Fruit fly (Drosophila melanogaster) whole organism, pupa: Measurements from ENCODE around the gene CG46456.
A peak's percentile ranks its signal among the peaks of the same experiment; 100 is the strongest.

Experiments
- CG12605 ChIP-seq: fragments of 200-800 bp; sonication (Bioruptor generic); IDR thresholded peaks from 2 replicates; pipeline ENCODE4 v1.3.6; 2022; ENCODE audit warnings: missing biosample characterization, missing genetic modification characterization
- CG14655 ChIP-seq: fragments of 200-800 bp; sonication (Bioruptor generic); optimal IDR thresholded peaks from 3 replicates; lab custom pipeline; 2017; ENCODE audit warnings: mild to moderate bottlenecking, missing biosample characterization, missing genetic modification reagents, missing genetic modification characterization
- CG17806 ChIP-seq: fragments of 200-800 bp; sonication (Bioruptor generic); optimal IDR thresholded peaks from 2 replicates; lab custom pipeline; 2018; ENCODE audit warnings: missing biosample characterization, mild to moderate bottlenecking, missing genetic modification characterization, moderate library complexity
- CG9948 ChIP-seq: fragments of 200-800 bp; sonication (Bioruptor generic); optimal IDR thresholded peaks from 2 replicates; lab custom pipeline; 2018; ENCODE audit warnings: missing biosample characterization, mild to moderate bottlenecking, missing genetic modification characterization, moderate library complexity
- Ets98B ChIP-seq: fragments of 200-800 bp; sonication (Bioruptor generic); IDR thresholded peaks from 2 replicates; pipeline ENCODE4 v1.3.6; 2022; ENCODE audit warnings: missing biosample characterization, missing genetic modification characterization
- Pif1B ChIP-seq: fragments of 200-800 bp; sonication (Bioruptor generic); optimal IDR thresholded peaks from 3 replicates; lab custom pipeline; 2016; ENCODE audit warnings: missing biosample characterization, missing genetic modification characterization
- gl ChIP-seq: fragments of 200-800 bp; sonication (Bioruptor generic); optimal IDR thresholded peaks from 2 replicates; lab custom pipeline; 2018; ENCODE audit warnings: missing biosample characterization, mild to moderate bottlenecking, missing genetic modification characterization
- rn ChIP-seq: fragments of 200-800 bp; sonication (Bioruptor generic); IDR thresholded peaks from 2 replicates; pipeline ENCODE4 v1.3.6; 2022; ENCODE audit warnings: missing biosample characterization, missing genetic modification characterization

DNA sequence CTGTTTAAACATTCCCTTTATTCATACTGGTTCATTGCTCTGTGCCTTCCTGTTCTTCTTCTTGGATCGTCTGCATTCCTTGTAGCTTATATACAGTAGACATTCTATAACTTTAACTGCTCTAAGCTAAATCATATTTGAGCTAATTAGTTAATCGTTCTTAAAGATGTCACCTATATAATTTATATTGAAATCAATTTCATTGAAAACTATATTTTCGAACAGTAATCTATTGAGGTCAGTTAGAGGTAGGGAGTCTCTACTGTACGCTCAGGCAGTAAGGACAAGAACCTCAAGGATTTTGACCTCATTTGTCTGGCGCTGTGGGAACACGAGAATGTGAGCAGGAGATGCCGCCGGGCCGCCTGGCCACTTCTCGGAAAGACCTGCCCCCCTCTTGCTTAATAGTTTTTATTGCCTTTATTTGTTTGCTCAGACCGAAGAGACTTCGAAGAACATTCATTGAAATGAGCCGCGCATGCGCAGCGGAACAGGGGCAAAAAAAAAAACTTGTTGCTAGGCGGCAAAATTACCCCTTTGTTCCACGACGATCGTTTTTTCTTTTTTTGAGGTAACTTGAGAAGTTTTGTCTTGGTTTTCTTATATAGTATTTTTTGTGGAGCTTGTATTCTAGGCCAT lies 2.3 kb downstream of the CG46456 start:
- TF ChIP-seq CG14655 (GFP tag; lab: Kevin White, UChicago) (peak; percentile 65), CG12605 (peak; percentile 53; the same call in 1 of the 2 replicates), CG9948 (tag; lab: Kevin White, UChicago) (peak; percentile 89), gl (tag; lab: Kevin White, UChicago) (peak; percentile 80), Ets98B (GFP tag; lab: Robert Waterston, UW) (no peak), rn (GFP tag; lab: Robert Waterston, UW) (no peak), Pif1B (GFP tag; lab: Kevin White, UChicago) (peak; percentile 73), CG17806 (tag; lab: Kevin White, UChicago) (peak; percentile 89)
